Worm (Caenorhabditis elegans): ENCODE data around the gene snfc-5.

The snfc-5 gene

DNA sequence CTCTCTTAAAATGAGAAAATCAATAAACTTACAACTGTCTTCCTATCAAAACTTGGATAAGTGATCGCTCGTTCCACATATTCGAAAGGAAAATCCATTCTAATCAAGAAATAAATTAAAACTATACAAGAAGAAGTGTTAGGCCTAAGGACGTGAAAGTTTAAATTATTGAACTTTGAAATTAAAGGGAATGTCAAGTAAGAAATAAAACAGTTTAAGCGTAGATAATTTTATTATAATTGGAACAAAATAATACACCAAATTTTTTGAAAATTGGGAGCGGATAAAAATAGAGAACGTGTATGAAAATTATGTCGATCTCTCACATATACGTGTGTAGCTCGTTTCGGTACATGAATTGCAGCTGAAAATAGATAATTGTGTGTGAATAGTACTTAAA, 24.8 kb downstream of the snfc-5 start, which contains the start of gene C28A5.6:
TSS of gene C28A5.6 (minus strand) at position 101 of the 400 bp plus-strand sequence.
- TF ChIP-seq snpc-4 (tag; optimal IDR thresholded peaks at IDR 0.05), result no peak
- no peak for TF ChIP-seq efl-1 (optimal IDR thresholded peaks at IDR 0.05)
- no peak for TF ChIP-seq efl-1 (GFP tag; optimal IDR thresholded peaks at IDR 0.05 in 1 of 2)
- TF ChIP-seq alr-1 (tag; optimal IDR thresholded peaks at IDR 0.05; ENCODE audit: borderline replicate concordance), result no peak
- TF ChIP-seq ceh-82 (tag; optimal IDR thresholded peaks at IDR 0.05), result no peak
- no peak for TF ChIP-seq lin-14 (GFP tag; optimal IDR thresholded peaks at IDR 0.05)
- no peak for TF ChIP-seq lin-39 (tag; optimal IDR thresholded peaks at IDR 0.05)
- TF ChIP-seq mep-1 (tag; optimal IDR thresholded peaks at IDR 0.05), result no peak
- no peak for TF ChIP-seq tlp-1 (tag; optimal IDR thresholded peaks at IDR 0.05)
- no peak for TF ChIP-seq fkh-4 (tag; optimal IDR thresholded peaks at IDR 0.05; ENCODE audit: borderline replicate concordance)
- TF ChIP-seq lin-35 (GFP tag; optimal IDR thresholded peaks at IDR 0.05), result no peak

- TF ChIP-seq pqm-1 (tag; optimal IDR thresholded peaks at IDR 0.05), result no peak
- TF ChIP-seq ceh-63 (GFP tag; optimal IDR thresholded peaks at IDR 0.05), result peak; percentile 27
Observed at ce11 chrIII:4434294-4434781, 29.8 kb downstream of the snfc-5 start, which contains the start of gene C28A5.1. Gene C28A5.1 (minus strand): TSS chrIII:4434344.

- TF ChIP-seq efl-1 (optimal IDR thresholded peaks at IDR 0.05) (no peak), efl-1 (GFP tag; optimal IDR thresholded peaks at IDR 0.05 in 1 of 2) (peak in 1 of 2 experiments; percentile 59), lin-15B (tag; optimal IDR thresholded peaks at IDR 0.05) (no peak)
Observed at ce11 chrIII:4435262-4435661, 30.7 kb downstream of the snfc-5 start.

- TF ChIP-seq zag-1 (tag; optimal IDR thresholded peaks at IDR 0.05) (no peak), efl-1 (optimal IDR thresholded peaks at IDR 0.05) (no peak), efl-1 (GFP tag; optimal IDR thresholded peaks at IDR 0.05 in 1 of 2) (peak in 1 of 2 experiments; percentile 29)
Observed at ce11 chrIII:4439493-4439983, 35.0 kb downstream of the snfc-5 start, which contains the start of gene C28A5.2. Gene C28A5.2 (minus strand): TSS chrIII:4439543.

ce11 chrIII:4441781-4442180, 37.2 kb downstream of the snfc-5 start, which contains the start of gene nex-3:
Gene nex-3 (plus strand): TSS chrIII:4442081.
- TF ChIP-seq unc-30 (tag; optimal IDR thresholded peaks at IDR 0.05) (no peak), egl-13 (tag; optimal IDR thresholded peaks at IDR 0.05) (no peak), efl-1 (optimal IDR thresholded peaks at IDR 0.05) (no peak), efl-1 (GFP tag; optimal IDR thresholded peaks at IDR 0.05 in 1 of 2) (peak in 1 of 2 experiments; percentile 76)

ce11 chrIII:4444492-4444891, 39.9 kb downstream of the snfc-5 start:
- no peak for TF ChIP-seq xbp-1 (tag; optimal IDR thresholded peaks at IDR 0.05)
- TF ChIP-seq swsn-7 (tag; optimal IDR thresholded peaks at IDR 0.05), result no peak
- no peak for TF ChIP-seq pag-3 (tag; optimal IDR thresholded peaks at IDR 0.05; ENCODE audit: borderline replicate concordance, insufficient read depth)
- TF ChIP-seq efl-1 (optimal IDR thresholded peaks at IDR 0.05), result no peak
- TF ChIP-seq efl-1 (GFP tag; optimal IDR thresholded peaks at IDR 0.05 in 1 of 2), result peak in 1 of 2 experiments; percentile 43
- TF ChIP-seq Y116A8C.19 (tag; optimal IDR thresholded peaks at IDR 0.05; ENCODE audit: borderline replicate concordance), result no peak
- no peak for TF ChIP-seq snu-23 (GFP tag; optimal IDR thresholded peaks at IDR 0.05)
- no peak for TF ChIP-seq unc-130 (tag; optimal IDR thresholded peaks at IDR 0.05)
- no peak for TF ChIP-seq ceh-90 (tag; optimal IDR thresholded peaks at IDR 0.05)
- TF ChIP-seq grh-1 (GFP tag; IDR thresholded peaks at IDR 0.05), result no peak

DNA sequence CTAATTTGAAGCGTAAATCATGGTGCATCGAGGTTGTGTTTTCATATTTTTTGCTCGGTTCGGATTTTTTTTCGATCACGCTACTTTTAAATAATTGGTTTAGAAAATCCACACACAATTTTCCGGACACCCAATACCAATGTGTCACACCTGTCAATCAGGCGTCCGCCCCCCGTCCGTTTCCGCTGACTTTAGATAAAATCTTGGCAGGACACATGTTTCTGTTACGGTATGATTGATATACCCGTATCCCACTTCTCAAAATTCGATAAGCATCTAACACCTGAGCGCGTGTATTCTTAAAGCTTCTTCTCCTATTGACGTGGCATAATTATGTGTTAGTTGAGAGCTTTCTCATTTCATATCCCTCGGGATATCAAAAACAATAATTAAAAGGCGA, 43.4 kb downstream of the snfc-5 start:
- no peak for TF ChIP-seq zip-4 (GFP tag; optimal IDR thresholded peaks at IDR 0.05)
- TF ChIP-seq ceh-8 (GFP tag; optimal IDR thresholded peaks at IDR 0.05), result no peak
- TF ChIP-seq aha-1 (tag; optimal IDR thresholded peaks at IDR 0.05), result no peak
- TF ChIP-seq unc-86 (tag; optimal IDR thresholded peaks at IDR 0.05), result no peak
- TF ChIP-seq ztf-4 (tag; optimal IDR thresholded peaks at IDR 0.05), result no peak
- TF ChIP-seq C34B4.2 (tag; optimal IDR thresholded peaks at IDR 0.05), result no peak
- no peak for TF ChIP-seq isw-1 (GFP tag; IDR thresholded peaks at IDR 0.05)
- no peak for TF ChIP-seq dsc-1 (tag; optimal IDR thresholded peaks at IDR 0.05)
- no peak for TF ChIP-seq hlh-17 (GFP tag; optimal IDR thresholded peaks at IDR 0.05; ENCODE audit: borderline replicate concordance)
- TF ChIP-seq fos-1 (tag; optimal IDR thresholded peaks at IDR 0.05), result no peak
- no peak for TF ChIP-seq ceh-63 (GFP tag; optimal IDR thresholded peaks at IDR 0.05)
- no peak for TF ChIP-seq unc-30 (tag; optimal IDR thresholded peaks at IDR 0.05)

Measured in whole organism, L1 larva.